Fruit fly (Drosophila melanogaster): ENCODE results near the gene CG42688.
A peak's percentile ranks its signal among the peaks of the same experiment; 100 is the strongest.

The CG42688 gene

dm6 chr2L:19161307-19161999, 21.2 kb downstream of the CG42688 start:
- TF ChIP-seq Pif1A (GFP tag; optimal IDR thresholded peaks at IDR 0.05): peak; percentile 83
- TF ChIP-seq Ets98B (GFP tag; IDR thresholded peaks at IDR 0.05): peak; percentile 51
- TF ChIP-seq CG9948 (tag; optimal IDR thresholded peaks at IDR 0.05): peak; percentile 81
- TF ChIP-seq CG32121 (GFP tag; IDR thresholded peaks at IDR 0.05): peak; percentile 38; the same call in 1 of the 2 replicates
- no peak for TF ChIP-seq CG10348 (GFP tag; IDR thresholded peaks at IDR 0.05)
- peak; percentile 94 for TF ChIP-seq CG15710 (tag; optimal IDR thresholded peaks at IDR 0.05)
- TF ChIP-seq CG8159 (tag; optimal IDR thresholded peaks at IDR 0.05): peak; percentile 84
- TF ChIP-seq CG34367 (tag; optimal IDR thresholded peaks at IDR 0.05): peak; percentile 92
- peak; percentile 64 for TF ChIP-seq rn (GFP tag; IDR thresholded peaks at IDR 0.05)
- peak; percentile 60 for TF ChIP-seq CG8301 (tag; optimal IDR thresholded peaks at IDR 0.05)
- TF ChIP-seq CG13204 (GFP tag; optimal IDR thresholded peaks at IDR 0.05): peak; percentile 99
- peak; percentile 97 for TF ChIP-seq gl (tag; optimal IDR thresholded peaks at IDR 0.05)
- peak; percentile 70 for TF ChIP-seq CG14655 (GFP tag; optimal IDR thresholded peaks at IDR 0.05)
- TF ChIP-seq EcR (GFP tag; optimal IDR thresholded peaks at IDR 0.05): peak; percentile 99
- TF ChIP-seq CG4496 (GFP tag; IDR thresholded peaks at IDR 0.05): peak; percentile 81; the same call in 2 of the 3 replicates
- TF ChIP-seq CG17806 (tag; optimal IDR thresholded peaks at IDR 0.05): peak; percentile 78
- peak; percentile 65 for TF ChIP-seq D1 (tag; optimal IDR thresholded peaks at IDR 0.05)
- peak; percentile 79 for TF ChIP-seq fd96Ca (GFP tag; IDR thresholded peaks at IDR 0.05)
- peak; percentile 88 for TF ChIP-seq CG12605 (GFP tag; IDR thresholded peaks at IDR 0.05)
- TF ChIP-seq Pif1B (GFP tag; optimal IDR thresholded peaks at IDR 0.05): peak; percentile 84
- peak; percentile 90 for TF ChIP-seq Snoo (tag; optimal IDR thresholded peaks at IDR 0.05)

dm6 chr2L:19159552-19160406, 22.8 kb downstream of the CG42688 start:
- TF ChIP-seq CG4496 (GFP tag; IDR thresholded peaks at IDR 0.05): peak; percentile 2; the same call in 1 of the 3 replicates
- 0 out of 2 replicates have a peak, but pooled peaks have one; percentile 0 for TF ChIP-seq rn (GFP tag; IDR thresholded peaks at IDR 0.05)
- TF ChIP-seq CG13204 (GFP tag; optimal IDR thresholded peaks at IDR 0.05): no peak

- TF ChIP-seq CG17806 (tag; optimal IDR thresholded peaks at IDR 0.05) (peak; percentile 33), CG32121 (GFP tag; IDR thresholded peaks at IDR 0.05) (peak; percentile 55), CG34367 (tag; optimal IDR thresholded peaks at IDR 0.05) (no peak), CG13204 (GFP tag; optimal IDR thresholded peaks at IDR 0.05) (no peak), Pif1B (GFP tag; optimal IDR thresholded peaks at IDR 0.05) (peak; percentile 10), CG8159 (tag; optimal IDR thresholded peaks at IDR 0.05) (peak; percentile 53), D1 (tag; optimal IDR thresholded peaks at IDR 0.05) (no peak), Snoo (tag; optimal IDR thresholded peaks at IDR 0.05) (peak; percentile 27), EcR (GFP tag; optimal IDR thresholded peaks at IDR 0.05) (peak; percentile 43), rn (GFP tag; IDR thresholded peaks at IDR 0.05) (0 out of 2 replicates have a peak, but pooled peaks have one; percentile 21), CG15710 (tag; optimal IDR thresholded peaks at IDR 0.05) (peak; percentile 29), CG9948 (tag; optimal IDR thresholded peaks at IDR 0.05) (peak; percentile 26), CG8301 (tag; optimal IDR thresholded peaks at IDR 0.05) (peak; percentile 61), gl (tag; optimal IDR thresholded peaks at IDR 0.05) (no peak), Ets98B (GFP tag; IDR thresholded peaks at IDR 0.05) (peak; percentile 43; the same call in 1 of the 2 replicates), CG12605 (GFP tag; IDR thresholded peaks at IDR 0.05) (no peak), fd96Ca (GFP tag; IDR thresholded peaks at IDR 0.05) (peak; percentile 67; the same call in 2 of the 3 replicates), Pif1A (GFP tag; optimal IDR thresholded peaks at IDR 0.05) (peak; percentile 51), CG10348 (GFP tag; IDR thresholded peaks at IDR 0.05) (no peak), CG4496 (GFP tag; IDR thresholded peaks at IDR 0.05) (peak; percentile 61), CG14655 (GFP tag; optimal IDR thresholded peaks at IDR 0.05) (peak; percentile 70)
Observed at dm6 chr2L:19158679-19159551, 23.7 kb downstream of the CG42688 start.

- peak; percentile 43 for TF ChIP-seq CG13204 (GFP tag; optimal IDR thresholded peaks at IDR 0.05)
- no peak for TF ChIP-seq CG9948 (tag; optimal IDR thresholded peaks at IDR 0.05)
- peak; percentile 41 for TF ChIP-seq Snoo (tag; optimal IDR thresholded peaks at IDR 0.05)
- no peak for TF ChIP-seq CG14655 (GFP tag; optimal IDR thresholded peaks at IDR 0.05)
- TF ChIP-seq CG8301 (tag; optimal IDR thresholded peaks at IDR 0.05): no peak
- no peak for TF ChIP-seq CG10348 (GFP tag; IDR thresholded peaks at IDR 0.05)
- no peak for TF ChIP-seq rn (GFP tag; IDR thresholded peaks at IDR 0.05)
- peak; percentile 52 for TF ChIP-seq Pif1A (GFP tag; optimal IDR thresholded peaks at IDR 0.05)
- peak; percentile 61; the same call in 1 of the 2 replicates for TF ChIP-seq Ets98B (GFP tag; IDR thresholded peaks at IDR 0.05)
- TF ChIP-seq fd96Ca (GFP tag; IDR thresholded peaks at IDR 0.05): no peak
- peak; percentile 6 for TF ChIP-seq CG34367 (tag; optimal IDR thresholded peaks at IDR 0.05)
- TF ChIP-seq CG15710 (tag; optimal IDR thresholded peaks at IDR 0.05): no peak
- peak; percentile 47; the same call in 1 of the 2 replicates for TF ChIP-seq CG12605 (GFP tag; IDR thresholded peaks at IDR 0.05)
- peak; percentile 45 for TF ChIP-seq CG8159 (tag; optimal IDR thresholded peaks at IDR 0.05)
- TF ChIP-seq gl (tag; optimal IDR thresholded peaks at IDR 0.05): no peak
- peak; percentile 3 for TF ChIP-seq CG17806 (tag; optimal IDR thresholded peaks at IDR 0.05)
- TF ChIP-seq EcR (GFP tag; optimal IDR thresholded peaks at IDR 0.05): peak; percentile 99
- TF ChIP-seq Pif1B (GFP tag; optimal IDR thresholded peaks at IDR 0.05): peak; percentile 24
- peak; percentile 7; the same call in 1 of the 3 replicates for TF ChIP-seq CG4496 (GFP tag; IDR thresholded peaks at IDR 0.05)
- TF ChIP-seq CG32121 (GFP tag; IDR thresholded peaks at IDR 0.05): no peak; the same call in 1 of the 2 replicates
Observed at dm6 chr2L:19158005-19158666, 24.5 kb downstream of the CG42688 start.
